Fruit fly (Drosophila melanogaster): ENCODE measurements around the gene CG32554.

dm6 chrX:17841923-17842322 is 10.6 kb downstream of the CG32554 start, which contains the start of gene Taf9:
- no peak for TF ChIP-seq EcR (GFP tag; optimal IDR thresholded peaks at IDR 0.05)
- TF ChIP-seq Dll (optimal IDR thresholded peaks at IDR 0.05), result no peak
- no peak for TF ChIP-seq psq (optimal IDR thresholded peaks at IDR 0.05)
- TF ChIP-seq pan (optimal IDR thresholded peaks at IDR 0.05), result no peak

Measured in whole organism.